Worm (Caenorhabditis elegans): ENCODE results near the gene rnf-121.

ce11 chrIII:4166745-4167144, 4.0 kb downstream of the rnf-121 start, which contains the start of gene rnf-5:
- TF ChIP-seq cog-1 (tag; optimal IDR thresholded peaks at IDR 0.05) (no peak), med-1 (GFP tag; optimal IDR thresholded peaks at IDR 0.05; ENCODE audit: insufficient read depth) (no peak)

All from whole organism, midembryonic.